Worm (Caenorhabditis elegans) whole organism, young adult: ENCODE measurements around the gene pef-1.

ENCODE experiments used
- Y79H2A.3 ChIP-seq: fragments of 200-800 bp; sonication (Bioruptor generic); conservative IDR thresholded peaks from 2 replicates; pipeline ENCODE4 v1.3.6; 2022; ENCODE audit warnings: missing genetic modification reagents, missing genetic modification characterization, missing compliant biosample characterization
- die-1 ChIP-seq: sonication (generic microtip); optimal IDR thresholded peaks from 2 replicates; lab custom pipeline; 2016; ENCODE audit warnings: missing genotype, mild to moderate bottlenecking, missing genetic modification characterization, missing compliant biosample characterization
- madf-10 ChIP-seq: sonication (generic microtip); optimal IDR thresholded peaks from 2 replicates; lab custom pipeline; 2016; ENCODE audit warnings: mild to moderate bottlenecking, missing genetic modification characterization, missing compliant biosample characterization
- pha-4 ChIP-seq: fragments of 150-350 bp; sonication (generic microtip); optimal IDR thresholded peaks from 2 replicates; lab custom pipeline; 2014; ENCODE audit warnings: missing biosample characterization, missing genetic modification reagents, missing genetic modification characterization
- unc-62 ChIP-seq: fragments of 150-350 bp; optimal IDR thresholded peaks from 2 replicates; lab custom pipeline; 2014; ENCODE audit warnings: missing biosample characterization, missing genetic modification reagents, missing genetic modification characterization

DNA sequence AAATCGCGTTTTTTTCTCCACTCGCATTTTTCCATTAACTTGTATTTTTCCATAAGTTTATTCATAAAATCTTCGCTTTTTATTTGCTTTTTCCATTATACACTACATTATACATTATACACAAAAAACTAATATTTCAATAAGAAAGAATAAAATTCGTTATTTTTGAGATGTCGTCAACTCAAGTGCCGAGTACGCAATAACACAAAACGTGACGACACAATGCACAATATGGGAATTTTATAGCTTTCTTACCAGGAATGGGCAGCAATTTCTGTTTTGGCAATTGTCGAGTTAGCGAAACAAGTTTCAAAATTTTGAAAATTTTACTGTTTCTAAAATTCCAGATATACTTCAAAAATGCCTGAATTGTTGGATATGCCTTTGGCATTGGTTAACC is 26.1 kb upstream of the pef-1 start, which contains the start of gene fbxa-10:
- no peak for TF ChIP-seq die-1 (tag; lab: Kevin White, UChicago)
- no peak for TF ChIP-seq pha-4
- TF ChIP-seq madf-10 (tag; lab: Kevin White, UChicago) = no peak
- TF ChIP-seq Y79H2A.3 (GFP tag; lab: Robert Waterston, UW) = no peak
- no peak for TF ChIP-seq unc-62 (GFP tag; lab: Kevin White, UChicago)
